Worm (Caenorhabditis elegans): ENCODE measurements around the gene prx-19.

The prx-19 gene

ce11 chrIII:8831059-8831750, 22.1 kb upstream of the prx-19 start, which contains the start of gene F44E2.10:
Gene F44E2.10, minus strand, starts transcription at chrIII:8831109.
- TF ChIP-seq elt-3 (tag; optimal IDR thresholded peaks at IDR 0.05) (no peak), zag-1 (tag; optimal IDR thresholded peaks at IDR 0.05) (no peak), nhr-6 (tag; optimal IDR thresholded peaks at IDR 0.05) (no peak), nhr-23 (tag; optimal IDR thresholded peaks at IDR 0.05) (no peak)

ce11 chrIII:8829245-8829644, 20.1 kb upstream of the prx-19 start, which contains the start of gene F44E2.3:
Gene F44E2.3, minus strand, starts transcription at chrIII:8829305.
- TF ChIP-seq sma-3 (GFP tag; optimal IDR thresholded peaks at IDR 0.05) (no peak), elt-3 (tag; optimal IDR thresholded peaks at IDR 0.05) (no peak), lin-11 (tag; optimal IDR thresholded peaks at IDR 0.05) (no peak), nhr-237 (tag; optimal IDR thresholded peaks at IDR 0.05) (no peak), F13H6.1 (tag; optimal IDR thresholded peaks at IDR 0.05) (no peak), sem-4 (tag; optimal IDR thresholded peaks at IDR 0.05) (no peak), crh-2 (tag; optimal IDR thresholded peaks at IDR 0.05) (no peak), sma-9 (GFP tag; optimal IDR thresholded peaks at IDR 0.05) (no peak), sma-9 (tag; optimal IDR thresholded peaks at IDR 0.05) (no peak), unc-55 (GFP tag; optimal IDR thresholded peaks at IDR 0.05) (peak; percentile 38), C34F6.9 (tag; optimal IDR thresholded peaks at IDR 0.05) (peak; percentile 10), fos-1 (tag; optimal IDR thresholded peaks at IDR 0.05) (peak; percentile 1), unc-62 (GFP tag; optimal IDR thresholded peaks at IDR 0.05) (no peak), ceh-16 (tag; optimal IDR thresholded peaks at IDR 0.05) (no peak)

- TF ChIP-seq mdl-1 (tag; optimal IDR thresholded peaks at IDR 0.05) (no peak), egl-27 (tag; optimal IDR thresholded peaks at IDR 0.05) (no peak), C34F6.9 (tag; optimal IDR thresholded peaks at IDR 0.05) (no peak), snpc-4 (tag; optimal IDR thresholded peaks at IDR 0.05) (no peak), mbf-1 (tag; optimal IDR thresholded peaks at IDR 0.05) (no peak), Y55F3AM.14 (GFP tag; optimal IDR thresholded peaks at IDR 0.05) (no peak), dmd-4 (tag; optimal IDR thresholded peaks at IDR 0.05) (no peak), lin-13 (GFP tag; optimal IDR thresholded peaks at IDR 0.05) (no peak), R02D3.7 (tag; optimal IDR thresholded peaks at IDR 0.05) (no peak), ama-1 (optimal IDR thresholded peaks at IDR 0.05) (no peak), elt-3 (tag; optimal IDR thresholded peaks at IDR 0.05) (no peak), nhr-11 (tag; optimal IDR thresholded peaks at IDR 0.05) (no peak), unc-62 (GFP tag; optimal IDR thresholded peaks at IDR 0.05) (no peak), aly-2 (tag; optimal IDR thresholded peaks at IDR 0.05) (no peak), nhr-23 (tag; optimal IDR thresholded peaks at IDR 0.05) (no peak), sma-3 (GFP tag; optimal IDR thresholded peaks at IDR 0.05) (no peak), ztf-4 (tag; optimal IDR thresholded peaks at IDR 0.05) (no peak), alr-1 (tag; optimal IDR thresholded peaks at IDR 0.05) (no peak), unc-39 (tag; optimal IDR thresholded peaks at IDR 0.05) (no peak), ceh-16 (tag; optimal IDR thresholded peaks at IDR 0.05) (no peak)
Measured at ce11 chrIII:8827128-8827527, 18.0 kb upstream of the prx-19 start, which contains the start of gene F54F2.9. Gene F54F2.9, minus strand, starts transcription at chrIII:8827228.

ce11 chrIII:8824556-8824955, 15.5 kb upstream of the prx-19 start:
- no peak for TF ChIP-seq unc-39 (tag; optimal IDR thresholded peaks at IDR 0.05)
- no peak for TF ChIP-seq dmd-4 (tag; optimal IDR thresholded peaks at IDR 0.05)
- no peak for TF ChIP-seq lsy-2 (tag; optimal IDR thresholded peaks at IDR 0.05)
- TF ChIP-seq sem-4 (tag; optimal IDR thresholded peaks at IDR 0.05), result no peak
- TF ChIP-seq blmp-1 (tag; optimal IDR thresholded peaks at IDR 0.05; ENCODE audit: insufficient read depth), result no peak
- no peak for TF ChIP-seq unc-55 (GFP tag; optimal IDR thresholded peaks at IDR 0.05)
- no peak for TF ChIP-seq alr-1 (tag; optimal IDR thresholded peaks at IDR 0.05)
- no peak for TF ChIP-seq sma-9 (GFP tag; optimal IDR thresholded peaks at IDR 0.05)
- no peak for TF ChIP-seq sma-9 (tag; optimal IDR thresholded peaks at IDR 0.05)
- TF ChIP-seq unc-62 (GFP tag; optimal IDR thresholded peaks at IDR 0.05), result no peak
- TF ChIP-seq egl-27 (tag; optimal IDR thresholded peaks at IDR 0.05), result no peak
- TF ChIP-seq ZK546.5 (tag; optimal IDR thresholded peaks at IDR 0.05), result no peak
- no peak for TF ChIP-seq mbf-1 (tag; optimal IDR thresholded peaks at IDR 0.05)
- TF ChIP-seq zag-1 (tag; optimal IDR thresholded peaks at IDR 0.05), result no peak
- TF ChIP-seq nhr-25 (tag; optimal IDR thresholded peaks at IDR 0.05), result no peak
- TF ChIP-seq nhr-12 (tag; optimal IDR thresholded peaks at IDR 0.05), result no peak
- TF ChIP-seq ama-1 (optimal IDR thresholded peaks at IDR 0.05), result no peak

Data from whole organism, L2 larva.